Fruit fly (Drosophila melanogaster) whole organism, embryonic: ENCODE results near the gene CG32483.
A peak's percentile ranks its signal among the peaks of the same experiment; 100 is the strongest.

ENCODE experiments used
- Adf1 ChIP-seq: fragments of 200-800 bp; sonication (Bioruptor generic); IDR thresholded peaks from 2 replicates; pipeline ENCODE4 v1.3.6; 2022; ENCODE audit warnings: missing biosample characterization, missing genetic modification characterization
- CG12299 ChIP-seq: fragments of 200-800 bp; sonication (Bioruptor generic); optimal IDR thresholded peaks from 2 replicates; lab custom pipeline; 2018; ENCODE audit warnings: missing biosample characterization, mild to moderate bottlenecking, missing genetic modification characterization
- CG1233 ChIP-seq: fragments of 200-800 bp; sonication (Bioruptor generic); optimal IDR thresholded peaks from 4 replicates; lab custom pipeline; 2018; ENCODE audit warnings: missing biosample characterization, mild to moderate bottlenecking, missing genetic modification characterization
- CG15601 ChIP-seq: fragments of 200-800 bp; sonication (Bioruptor generic); optimal IDR thresholded peaks from 3 replicates; lab custom pipeline; 2019; ENCODE audit warnings: missing biosample characterization, mild to moderate bottlenecking, missing genetic modification characterization, moderate library complexity
- CG42726 ChIP-seq: fragments of 200-800 bp; sonication (Bioruptor generic); IDR thresholded peaks from 2 replicates; pipeline ENCODE4 v1.3.6; 2022; ENCODE audit warnings: missing biosample characterization, missing genetic modification characterization; ENCODE audit not compliant: partially characterized antibody
- CG8478 ChIP-seq: fragments of >200 bp; optimal IDR thresholded peaks from 2 replicates; lab custom pipeline; 2018
- Hr3 ChIP-seq: fragments of 200-800 bp; sonication (Bioruptor generic); optimal IDR thresholded peaks from 3 replicates; lab custom pipeline; 2016; ENCODE audit warnings: missing biosample characterization, missing genetic modification characterization
- Myb ChIP-seq: fragments of 200-800 bp; sonication (Bioruptor generic); optimal IDR thresholded peaks from 2 replicates; lab custom pipeline; 2016; ENCODE audit warnings: missing biosample characterization, missing genetic modification characterization
- ranshi ChIP-seq: fragments of 200-800 bp; sonication (Bioruptor generic); IDR thresholded peaks from 2 replicates; pipeline ENCODE4 v1.3.6; 2022; ENCODE audit warnings: missing biosample characterization, missing genetic modification characterization
- sob ChIP-seq: fragments of 200-800 bp; sonication (Bioruptor generic); IDR thresholded peaks from 2 replicates; pipeline ENCODE4 v1.3.6; 2022; ENCODE audit warnings: missing biosample characterization, missing genetic modification characterization
- unpg ChIP-seq: fragments of 200-800 bp; sonication (Bioruptor generic); optimal IDR thresholded peaks from 3 replicates; lab custom pipeline; 2018; ENCODE audit warnings: missing biosample characterization, mild to moderate bottlenecking, missing genetic modification characterization, moderate library complexity

- TF ChIP-seq CG15601 (tag; lab: Kevin White, UChicago) (peak; percentile 89), ranshi (GFP tag; lab: Robert Waterston, UW) (peak; percentile 87), unpg (GFP tag; lab: Kevin White, UChicago) (peak; percentile 94), Myb (GFP tag; lab: Kevin White, UChicago) (peak; percentile 88), Adf1 (GFP tag; lab: Robert Waterston, UW) (peak; percentile 73), CG12299 (tag; lab: Kevin White, UChicago) (peak; percentile 91), CG8478 (no peak), CG42726 (GFP tag; lab: Robert Waterston, UW) (no peak), CG1233 (GFP tag; lab: Kevin White, UChicago) (peak; percentile 87), sob (GFP tag; lab: Robert Waterston, UW) (peak; percentile 72), Hr3 (GFP tag; lab: Kevin White, UChicago) (peak; percentile 92)
Observed at dm6 chr3L:654019-654418, 35.9 kb downstream of the CG32483 start, which contains the start of the genes MED30 and Rev1.
